Fruit fly (Drosophila melanogaster) whole organism, embryonic: ENCODE data around the gene CG43072.

ENCODE experiments used
- Awh ChIP-seq: fragments of 200-800 bp; sonication (Bioruptor generic); IDR thresholded peaks from 2 replicates; pipeline ENCODE4, ENCODE4 v1.3.6; 2022; ENCODE audit warnings: missing biosample characterization, missing genetic modification characterization
- B-H2 ChIP-seq: fragments of 200-800 bp; sonication (Bioruptor generic); optimal IDR thresholded peaks from 2 replicates; lab custom pipeline; 2018; ENCODE audit warnings: missing biosample characterization, mild to moderate bottlenecking, missing genetic modification characterization
- CG12071 ChIP-seq: fragments of 200-800 bp; sonication (Bioruptor generic); optimal IDR thresholded peaks from 3 replicates; lab custom pipeline; 2018; ENCODE audit warnings: missing biosample characterization, mild to moderate bottlenecking, missing genetic modification characterization
- CG12391 ChIP-seq: fragments of 200-800 bp; sonication (Bioruptor generic); optimal IDR thresholded peaks from 3 replicates; lab custom pipeline; 2018; ENCODE audit warnings: missing biosample characterization, mild to moderate bottlenecking, missing genetic modification characterization, moderate library complexity
- CG13894 ChIP-seq: fragments of 200-800 bp; sonication (Bioruptor generic); optimal IDR thresholded peaks from 3 replicates; lab custom pipeline; 2018; ENCODE audit warnings: missing biosample characterization, mild to moderate bottlenecking, missing genetic modification characterization, moderate library complexity
- CG14710 ChIP-seq: fragments of 200-800 bp; sonication (Bioruptor generic); optimal IDR thresholded peaks from 3 replicates; lab custom pipeline; 2019; ENCODE audit warnings: missing biosample characterization, mild to moderate bottlenecking, missing genetic modification characterization, moderate library complexity
- CG14860 ChIP-seq: fragments of 200-800 bp; sonication (Bioruptor generic); IDR thresholded peaks from 3 replicates; pipeline ENCODE4 v1.3.6; 2022; ENCODE audit warnings: missing biosample characterization, missing genetic modification characterization; ENCODE audit not compliant: partially characterized antibody
- CG14965 ChIP-seq: fragments of 200-800 bp; sonication (Bioruptor generic); optimal IDR thresholded peaks from 2 replicates; lab custom pipeline; 2016; ENCODE audit warnings: missing biosample characterization, missing genetic modification characterization, borderline replicate concordance
- CG15696 ChIP-seq: fragments of 200-800 bp; sonication (Bioruptor generic); optimal IDR thresholded peaks from 2 replicates; lab custom pipeline; 2019; ENCODE audit warnings: missing biosample characterization, mild to moderate bottlenecking, missing genetic modification characterization, moderate library complexity
- CG16813 ChIP-seq: fragments of 200-800 bp; sonication (Bioruptor generic); IDR thresholded peaks from 3 replicates; pipeline ENCODE4 v1.3.6; 2022; ENCODE audit warnings: missing biosample characterization, missing genetic modification characterization; ENCODE audit not compliant: partially characterized antibody
- CG2199 ChIP-seq: fragments of 200-800 bp; sonication (Bioruptor generic); IDR thresholded peaks from 3 replicates; pipeline ENCODE4 v1.3.6; 2022; ENCODE audit warnings: missing biosample characterization, missing genetic modification characterization
- CG32532 ChIP-seq: fragments of 200-800 bp; sonication (Bioruptor generic); IDR thresholded peaks from 2 replicates; pipeline ENCODE4 v1.3.6; 2022; ENCODE audit warnings: missing biosample characterization, missing genetic modification characterization
- CG34422 ChIP-seq: fragments of 200-800 bp; sonication (Bioruptor generic); IDR thresholded peaks from 3 replicates; pipeline ENCODE4 v1.3.6; 2022; ENCODE audit warnings: missing biosample characterization, missing genetic modification characterization
- CG3847 ChIP-seq: fragments of 200-800 bp; sonication (Bioruptor generic); IDR thresholded peaks from 2 replicates; pipeline ENCODE4 v1.3.6; 2022; ENCODE audit warnings: missing biosample characterization, missing genetic modification characterization
- CG4282 ChIP-seq: fragments of 200-800 bp; sonication (Bioruptor generic); optimal IDR thresholded peaks from 2 replicates; lab custom pipeline; 2016; ENCODE audit warnings: missing biosample characterization, missing genetic modification characterization
- CG4404 ChIP-seq: fragments of 200-800 bp; sonication (Bioruptor generic); IDR thresholded peaks from 2 replicates; pipeline ENCODE4 v1.3.6; 2022; ENCODE audit warnings: missing biosample characterization, missing genetic modification characterization
- CG4424 ChIP-seq: fragments of 200-800 bp; sonication (Bioruptor generic); optimal IDR thresholded peaks from 3 replicates; lab custom pipeline; 2016; ENCODE audit warnings: missing biosample characterization, missing genetic modification characterization
- CG5180 ChIP-seq: fragments of 200-800 bp; sonication (Bioruptor generic); optimal IDR thresholded peaks from 3 replicates; lab custom pipeline; 2017; ENCODE audit warnings: missing biosample characterization, missing genetic modification characterization, mild to moderate bottlenecking, moderate library complexity, missing genetic modification reagents
- CG6683 ChIP-seq: fragments of 200-800 bp; sonication (Bioruptor generic); optimal IDR thresholded peaks from 2 replicates; lab custom pipeline; 2017; ENCODE audit warnings: missing biosample characterization, mild to moderate bottlenecking, missing genetic modification characterization, missing genetic modification reagents
- CG6791 ChIP-seq: fragments of 200-800 bp; sonication (Bioruptor generic); IDR thresholded peaks from 3 replicates; pipeline ENCODE4 v1.3.6; 2022; ENCODE audit warnings: missing biosample characterization, missing genetic modification characterization; ENCODE audit not compliant: partially characterized antibody
- CG7786 ChIP-seq: fragments of 200-800 bp; sonication (Bioruptor generic); optimal IDR thresholded peaks from 2 replicates; lab custom pipeline; 2016; ENCODE audit warnings: missing biosample characterization, missing genetic modification characterization
- CG8388 ChIP-seq: fragments of 200-800 bp; sonication (Bioruptor generic); optimal IDR thresholded peaks from 2 replicates; lab custom pipeline; 2019; ENCODE audit warnings: missing biosample characterization, mild to moderate bottlenecking, missing genetic modification characterization, moderate library complexity
- CG8478 ChIP-seq: fragments of >200 bp; optimal IDR thresholded peaks from 2 replicates; lab custom pipeline; 2018
- CkIIα-i1 ChIP-seq: fragments of 200-800 bp; sonication (Bioruptor generic); IDR thresholded peaks from 2 replicates; pipeline ENCODE4 v1.3.6; 2022; ENCODE audit warnings: missing biosample characterization, missing genetic modification characterization
- Elba2 ChIP-seq: fragments of 200-800 bp; sonication (Bioruptor generic); optimal IDR thresholded peaks from 3 replicates; lab custom pipeline; 2016; ENCODE audit warnings: missing biosample characterization, missing genetic modification characterization
- Ets97D ChIP-seq: fragments of 200-800 bp; sonication (Bioruptor generic); optimal IDR thresholded peaks from 3 replicates; lab custom pipeline; 2016; ENCODE audit warnings: missing biosample characterization, missing genetic modification characterization
- HLH3B ChIP-seq: fragments of 200-800 bp; sonication (Bioruptor generic); IDR thresholded peaks from 2 replicates; pipeline ENCODE4 v1.3.6; 2022; ENCODE audit warnings: missing biosample characterization, missing genetic modification characterization
- Hr39 ChIP-seq: fragments of >200 bp; optimal IDR thresholded peaks from 2 replicates; lab custom pipeline; 2017
- Jarid2 ChIP-seq: fragments of 200-800 bp; sonication (Bioruptor generic); optimal IDR thresholded peaks from 3 replicates; lab custom pipeline; 2017; ENCODE audit warnings: mild to moderate bottlenecking, missing biosample characterization, missing genetic modification reagents, missing genetic modification characterization
- Mad ChIP-seq: fragments of 200-800 bp; sonication (Bioruptor generic); optimal IDR thresholded peaks from 2 replicates; lab custom pipeline; 2016; ENCODE audit warnings: missing biosample characterization, missing genetic modification characterization
- Stat92E ChIP-seq, 3 experiments: fragments of >200 bp in 2 of 3; fragments of 200-800 bp in 1 of 3; sonication (Bioruptor generic) in 1 of 3; optimal IDR thresholded peaks; 2 replicates each; lab custom pipeline; 2017 to 2019; ENCODE audit warnings: missing biosample characterization in 3 of 3, missing genetic modification characterization in 3 of 3, mild to moderate bottlenecking in 1 of 3, moderate library complexity in 1 of 3
- TFAM ChIP-seq: fragments of 200-800 bp; sonication (Bioruptor generic); optimal IDR thresholded peaks from 2 replicates; lab custom pipeline; 2017; ENCODE audit warnings: missing biosample characterization, missing genetic modification characterization, inconsistent platforms
- bab2 ChIP-seq: fragments of 200-800 bp; sonication (Bioruptor generic); optimal IDR thresholded peaks from 2 replicates; lab custom pipeline; 2016; ENCODE audit warnings: missing biosample characterization, missing genetic modification characterization
- bcd ChIP-seq: fragments of 200-800 bp; sonication (Bioruptor generic); optimal IDR thresholded peaks from 2 replicates; lab custom pipeline; 2017; ENCODE audit warnings: missing biosample characterization, mild to moderate bottlenecking, missing genetic modification characterization
- bigmax ChIP-seq: fragments of 200-800 bp; sonication (Bioruptor generic); optimal IDR thresholded peaks from 2 replicates; lab custom pipeline; 2018; ENCODE audit warnings: missing biosample characterization, mild to moderate bottlenecking, missing genetic modification characterization
- eyg ChIP-seq: fragments of 200-800 bp; sonication (Bioruptor generic); optimal IDR thresholded peaks from 3 replicates; lab custom pipeline; 2016; ENCODE audit warnings: missing biosample characterization, missing genetic modification characterization
- fd64A ChIP-seq: fragments of 200-800 bp; sonication (Bioruptor generic); optimal IDR thresholded peaks from 3 replicates; lab custom pipeline; 2018; ENCODE audit warnings: missing biosample characterization, mild to moderate bottlenecking, missing genetic modification characterization
- ftz-f1 ChIP-seq: fragments of 200-800 bp; sonication (Bioruptor generic); optimal IDR thresholded peaks from 2 replicates; lab custom pipeline; 2016; ENCODE audit warnings: missing biosample characterization, missing genetic modification characterization
- gce ChIP-seq: fragments of 200-800 bp; sonication (Bioruptor generic); IDR thresholded peaks from 3 replicates; pipeline ENCODE4 v1.3.6; 2022; ENCODE audit warnings: missing biosample characterization, missing genetic modification characterization
- ham ChIP-seq: fragments of 200-800 bp; sonication (Bioruptor generic); IDR thresholded peaks from 2 replicates; pipeline ENCODE4 v1.3.6; 2022; ENCODE audit warnings: missing biosample characterization, missing genetic modification characterization
- mirr ChIP-seq: fragments of 200-800 bp; sonication (Bioruptor generic); optimal IDR thresholded peaks from 3 replicates; lab custom pipeline; 2018; ENCODE audit warnings: missing biosample characterization, mild to moderate bottlenecking, missing genetic modification characterization
- onecut ChIP-seq: fragments of 200-800 bp; sonication (Bioruptor generic); IDR thresholded peaks from 2 replicates; pipeline ENCODE4 v1.3.6; 2022; ENCODE audit warnings: missing biosample characterization, missing genetic modification characterization
- p53 ChIP-seq: fragments of 200-800 bp; sonication (Bioruptor generic); optimal IDR thresholded peaks from 2 replicates; lab custom pipeline; 2016; ENCODE audit warnings: missing biosample characterization, missing genetic modification characterization
- peb ChIP-seq: fragments of 200-800 bp; sonication (Bioruptor generic); IDR thresholded peaks from 2 replicates; pipeline ENCODE4 v1.3.6; 2022; ENCODE audit warnings: missing biosample characterization, missing genetic modification characterization
- pho ChIP-seq: fragments of 200-800 bp; sonication (Bioruptor generic); optimal IDR thresholded peaks from 2 replicates; lab custom pipeline; 2016; ENCODE audit warnings: missing biosample characterization, missing genetic modification characterization
- slp2 ChIP-seq: fragments of 200-800 bp; sonication (Bioruptor generic); optimal IDR thresholded peaks from 2 replicates; lab custom pipeline; 2016; ENCODE audit warnings: missing biosample characterization, missing genetic modification characterization
- tap ChIP-seq: fragments of 200-800 bp; optimal IDR thresholded peaks from 3 replicates; lab custom pipeline; 2019; ENCODE audit warnings: missing biosample characterization, mild to moderate bottlenecking, missing genetic modification characterization, moderate library complexity
- toy ChIP-seq: fragments of 200-800 bp; sonication (Bioruptor generic); IDR thresholded peaks from 2 replicates; pipeline ENCODE4 v1.3.6; 2022; ENCODE audit warnings: missing biosample characterization, missing genetic modification characterization
- tx ChIP-seq: fragments of 200-800 bp; sonication (Bioruptor generic); optimal IDR thresholded peaks from 2 replicates; lab custom pipeline; 2016; ENCODE audit warnings: missing biosample characterization, missing genetic modification characterization
- unc-4 ChIP-seq: fragments of 200-800 bp; sonication (Bioruptor generic); IDR thresholded peaks from 2 replicates; pipeline ENCODE4 v1.3.6; 2022; ENCODE audit warnings: missing biosample characterization, missing genetic modification characterization; ENCODE audit not compliant: partially characterized antibody
- vvl ChIP-seq: fragments of 200-800 bp; sonication (Bioruptor generic); IDR thresholded peaks from 2 replicates; pipeline ENCODE4 v1.3.6; 2022; ENCODE audit warnings: missing biosample characterization, missing genetic modification characterization

Gene CG43072

DNA sequence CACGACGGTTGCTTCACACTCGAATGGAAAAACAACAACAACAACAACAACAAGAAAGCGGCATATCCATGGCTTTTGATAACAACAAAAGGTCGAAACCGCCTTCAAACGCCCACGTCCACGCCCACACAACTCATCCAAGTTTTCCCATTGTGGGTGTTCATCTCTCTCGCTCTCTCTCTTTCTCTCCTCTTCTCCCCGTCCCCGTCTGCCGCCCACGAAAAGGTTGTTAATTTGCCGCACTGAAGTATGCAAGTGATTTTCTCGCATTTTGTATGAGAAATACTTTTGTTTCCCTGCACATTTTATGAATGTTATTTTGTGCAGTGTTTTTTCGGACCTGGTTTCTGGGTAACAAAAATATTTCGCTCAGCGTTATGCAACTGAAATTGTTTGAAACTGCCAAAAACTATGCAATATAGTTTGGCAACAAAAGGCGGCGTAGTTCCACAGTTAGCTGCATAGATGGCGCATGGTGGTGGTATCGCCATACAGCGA, 16.2 kb upstream of the CG43072 start (continued):
- TF ChIP-seq HLH3B (GFP tag; lab: Robert Waterston, UW): 0 out of 2 replicates have a peak, but pooled peaks have one; percentile 18
- TF ChIP-seq CkIIα-i1 (GFP tag; lab: Robert Waterston, UW): no peak
- TF ChIP-seq CG4282 (GFP tag; lab: Kevin White, UChicago): peak; percentile 56
- TF ChIP-seq peb: no peak
- peak; percentile 35 for TF ChIP-seq Elba2 (GFP tag; lab: Kevin White, UChicago)
- peak; percentile 39 for TF ChIP-seq CG12391
- TF ChIP-seq CG5180 (GFP tag; lab: Kevin White, UChicago): peak; percentile 34
- 0 out of 2 replicates have a peak, but pooled peaks have one; percentile 20 for TF ChIP-seq unc-4
- peak; percentile 51 for TF ChIP-seq ftz-f1 (GFP tag; lab: Kevin White, UChicago)
- no peak for TF ChIP-seq CG8388 (GFP tag; lab: Kevin White, UChicago)
- peak; percentile 55 for TF ChIP-seq CG8478 (lab: Kevin White, UChicago)
- TF ChIP-seq CG12071 (GFP tag; lab: Kevin White, UChicago): peak; percentile 46
- TF ChIP-seq fd64A (GFP tag; lab: Kevin White, UChicago): peak; percentile 10
- peak in 1 of 3 experiments; percentile 87 for TF ChIP-seq Stat92E (GFP tag; optimal IDR thresholded peaks at IDR 0.05; lab: Kevin White, UChicago)
- peak; percentile 44; the same call in 1 of the 2 replicates for TF ChIP-seq CG3847
- TF ChIP-seq CG6683 (GFP tag; lab: Kevin White, UChicago): no peak
- TF ChIP-seq CG34422 (GFP tag; lab: Robert Waterston, UW): 0 out of 3 replicates have a peak, but pooled peaks have one; percentile 25
- peak; percentile 31 for TF ChIP-seq pho
- TF ChIP-seq CG4424 (GFP tag; lab: Kevin White, UChicago): peak; percentile 48
- 0 out of 2 replicates have a peak, but pooled peaks have one; percentile 11 for TF ChIP-seq onecut (GFP tag; lab: Robert Waterston, UW)
- TF ChIP-seq tx (GFP tag; lab: Kevin White, UChicago): no peak
- TF ChIP-seq CG32532 (GFP tag; lab: Robert Waterston, UW): peak; percentile 62
- no peak for TF ChIP-seq Awh (GFP tag; lab: Robert Waterston, UW)
- no peak for TF ChIP-seq bcd (GFP tag; lab: Kevin White, UChicago)
- no peak for TF ChIP-seq Hr39
- TF ChIP-seq CG16813: no peak
- TF ChIP-seq B-H2 (GFP tag; lab: Kevin White, UChicago): peak; percentile 55
- no peak for TF ChIP-seq CG14860
- TF ChIP-seq toy (GFP tag; lab: Robert Waterston, UW): no peak
- no peak for TF ChIP-seq gce (GFP tag; lab: Robert Waterston, UW)
- peak; percentile 70; the same call in 2 of the 3 replicates for TF ChIP-seq CG2199
- TF ChIP-seq ham (GFP tag; lab: Robert Waterston, UW): no peak
- TF ChIP-seq CG14710 (tag; lab: Kevin White, UChicago): peak; percentile 23
- peak; percentile 17 for TF ChIP-seq bab2
- TF ChIP-seq Ets97D (GFP tag; lab: Kevin White, UChicago): peak; percentile 32
- peak; percentile 21 for TF ChIP-seq mirr (GFP tag; lab: Kevin White, UChicago)
- TF ChIP-seq bigmax: peak; percentile 9
- TF ChIP-seq eyg (GFP tag; lab: Kevin White, UChicago): no peak
- peak; percentile 48 for TF ChIP-seq vvl (GFP tag; lab: Robert Waterston, UW)
- TF ChIP-seq TFAM (GFP tag; lab: Kevin White, UChicago): no peak
- TF ChIP-seq p53 (GFP tag; lab: Kevin White, UChicago): no peak
- no peak for TF ChIP-seq CG4404 (GFP tag; lab: Robert Waterston, UW)
- TF ChIP-seq CG15696 (tag; lab: Kevin White, UChicago): peak; percentile 28
- no peak for TF ChIP-seq tap
- TF ChIP-seq CG13894 (tag; lab: Kevin White, UChicago): peak; percentile 16
- TF ChIP-seq CG6791: peak; percentile 62; the same call in 1 of the 3 replicates
- TF ChIP-seq CG7786: no peak
- TF ChIP-seq Mad (GFP tag; lab: Kevin White, UChicago): peak; percentile 4
- TF ChIP-seq Jarid2: peak; percentile 51
- no peak for TF ChIP-seq CG14965
- TF ChIP-seq slp2 (GFP tag; lab: Kevin White, UChicago): peak; percentile 14
